Fruit fly (Drosophila melanogaster): ENCODE data around the gene Mcr.

The Mcr gene

DNA sequence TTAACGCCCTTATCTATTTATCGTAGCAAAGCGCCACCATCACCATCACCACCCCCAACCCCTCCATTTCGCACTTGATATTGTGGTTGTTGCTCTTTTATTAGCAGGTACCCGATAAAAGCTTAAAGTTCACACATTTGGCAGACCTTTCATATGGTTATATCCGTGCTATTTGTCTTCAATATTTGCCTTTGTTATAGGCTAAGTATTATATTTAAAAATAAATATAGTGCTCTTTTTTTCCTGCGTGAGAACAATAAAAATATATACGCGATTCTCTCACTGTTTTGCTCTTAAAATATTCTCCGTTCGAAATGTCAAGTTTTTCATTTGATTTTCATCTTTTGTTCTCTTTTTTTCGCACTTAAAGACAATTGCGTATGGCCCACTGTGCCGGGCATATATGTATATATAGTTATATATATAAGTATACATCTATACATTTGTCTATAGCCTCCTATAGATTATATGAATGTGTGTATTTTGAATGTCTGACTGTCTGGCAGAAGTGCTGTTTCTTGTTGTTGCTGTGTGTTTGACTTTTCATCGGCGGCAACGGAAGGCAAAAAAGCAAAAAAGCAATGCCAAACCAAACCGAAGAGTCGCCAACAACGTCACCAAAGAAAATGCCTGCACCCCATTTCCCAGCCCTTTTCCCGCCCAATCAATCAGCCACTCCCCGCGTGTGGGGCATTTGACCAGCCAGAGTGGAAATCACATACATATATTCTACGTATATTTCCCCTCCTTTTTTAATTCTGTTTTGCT, 11.5 kb upstream of the Mcr start (continued):
- no peak for TF ChIP-seq CG9797 (GFP tag; optimal IDR thresholded peaks at IDR 0.05)
- TF ChIP-seq CG34422 (GFP tag; IDR thresholded peaks at IDR 0.05): 0 out of 3 replicates have a peak, but pooled peaks have one; percentile 23
- no peak for TF ChIP-seq CG17385 (GFP tag; optimal IDR thresholded peaks at IDR 0.05)
- peak; percentile 12 for TF ChIP-seq CG2678 (tag; optimal IDR thresholded peaks at IDR 0.05)
- no peak for TF ChIP-seq zen2 (GFP tag; IDR thresholded peaks at IDR 0.05; ENCODE audit: partially characterized antibody)
- no peak for TF ChIP-seq bcd (GFP tag; optimal IDR thresholded peaks at IDR 0.05)
- no peak for TF ChIP-seq PHDP (tag; optimal IDR thresholded peaks at IDR 0.05)
- no peak for TF ChIP-seq cas (GFP tag; IDR thresholded peaks at IDR 0.05)
- no peak for TF ChIP-seq unc-4 (GFP tag; IDR thresholded peaks at IDR 0.05; ENCODE audit: partially characterized antibody)
- TF ChIP-seq crol (GFP tag; IDR thresholded peaks at IDR 0.05): peak; percentile 18; the same call in 1 of the 2 replicates
- no peak for TF ChIP-seq NFAT (GFP tag; IDR thresholded peaks at IDR 0.05)
- no peak for TF ChIP-seq sna (GFP tag; IDR thresholded peaks at IDR 0.05; ENCODE audit: partially characterized antibody)
- TF ChIP-seq Abd-B (GFP tag; optimal IDR thresholded peaks at IDR 0.05): no peak
- no peak for TF ChIP-seq CG17568 (GFP tag; optimal IDR thresholded peaks at IDR 0.05)
- peak; percentile 40 for TF ChIP-seq sens (GFP tag)
- TF ChIP-seq sc (optimal IDR thresholded peaks at IDR 0.05): no peak
- TF ChIP-seq sc (GFP tag; optimal IDR thresholded peaks at IDR 0.05): no peak
- no peak for TF ChIP-seq tap (tag; optimal IDR thresholded peaks at IDR 0.05)
- no peak for TF ChIP-seq CG7839 (tag; optimal IDR thresholded peaks at IDR 0.05)
- TF ChIP-seq CG14667 (GFP tag; IDR thresholded peaks at IDR 0.05): no peak
- TF ChIP-seq Mad (GFP tag; optimal IDR thresholded peaks at IDR 0.05): no peak
- no peak for TF ChIP-seq crc (GFP tag; optimal IDR thresholded peaks at IDR 0.05)
- TF ChIP-seq aop (GFP tag; IDR thresholded peaks at IDR 0.05): no peak
- TF ChIP-seq Trl (optimal IDR thresholded peaks at IDR 0.05): peak in 1 of 2 experiments; percentile 47
- TF ChIP-seq Trl (GFP tag; optimal IDR thresholded peaks at IDR 0.05): no peak
- no peak for TF ChIP-seq Lhr (GFP tag; optimal IDR thresholded peaks at IDR 0.05)
- TF ChIP-seq nom (GFP tag; optimal IDR thresholded peaks at IDR 0.05): no peak
- TF ChIP-seq CG9876 (GFP tag; optimal IDR thresholded peaks at IDR 0.05): no peak
- no peak for TF ChIP-seq CG6689 (GFP tag; IDR thresholded peaks at IDR 0.05)
- no peak for TF ChIP-seq crp (GFP tag; optimal IDR thresholded peaks at IDR 0.05)
- TF ChIP-seq CG10543 (GFP tag; optimal IDR thresholded peaks at IDR 0.05): peak; percentile 62
- TF ChIP-seq nerfin-1 (tag; optimal IDR thresholded peaks at IDR 0.05): no peak

DNA sequence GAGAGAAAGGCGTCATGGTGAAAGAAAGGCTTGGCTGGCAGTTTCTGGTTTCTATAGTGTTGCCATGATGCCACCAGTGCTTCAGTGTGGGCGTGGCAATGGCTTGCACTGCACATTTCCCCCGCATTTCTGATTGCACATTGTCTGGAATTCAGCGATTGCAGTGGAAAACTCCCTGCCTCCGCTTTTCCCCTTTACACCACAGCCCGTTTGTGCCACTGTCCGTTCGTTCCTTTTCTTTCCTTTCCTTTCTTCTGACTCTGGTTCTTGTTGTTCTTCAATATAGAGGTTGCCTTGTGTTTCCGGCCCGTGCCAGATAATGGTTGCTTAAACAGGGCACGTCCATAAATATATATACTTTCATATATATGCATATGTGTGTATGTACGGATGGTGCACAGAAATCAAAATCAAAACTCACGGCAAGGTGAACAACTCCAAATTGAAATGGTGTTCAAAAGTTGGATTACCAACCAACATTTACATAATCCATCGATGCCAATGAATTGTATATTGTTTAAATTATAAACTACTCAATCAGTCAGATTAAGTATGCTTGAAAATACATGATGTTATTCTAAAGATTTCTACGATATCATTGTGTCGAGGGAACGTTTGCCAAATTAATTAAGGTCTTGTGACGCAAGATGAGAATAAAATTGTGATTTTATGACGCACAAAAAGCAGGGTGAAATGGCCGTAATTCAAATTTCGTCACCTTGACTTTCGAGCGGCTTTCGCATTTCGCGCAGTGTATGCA, 10.6 kb upstream of the Mcr start:
- TF ChIP-seq CG10366 (GFP tag; IDR thresholded peaks at IDR 0.05): no peak
- TF ChIP-seq YL-1 (GFP tag; optimal IDR thresholded peaks at IDR 0.05): no peak
- TF ChIP-seq Pdp1 (GFP tag; optimal IDR thresholded peaks at IDR 0.05): peak in 1 of 2 experiments; percentile 31
- TF ChIP-seq CG8944 (GFP tag; optimal IDR thresholded peaks at IDR 0.05): no peak
- no peak for TF ChIP-seq CG16815 (GFP tag; optimal IDR thresholded peaks at IDR 0.05)
- no peak for TF ChIP-seq twi (tag; optimal IDR thresholded peaks at IDR 0.05)
- TF ChIP-seq Dll (GFP tag; IDR thresholded peaks at IDR 0.05; ENCODE audit: partially characterized antibody): no peak
- no peak for TF ChIP-seq gt (GFP tag; IDR thresholded peaks at IDR 0.05)
- no peak for TF ChIP-seq Dip3 (GFP tag; optimal IDR thresholded peaks at IDR 0.05)
- no peak for TF ChIP-seq slbo (GFP tag; IDR thresholded peaks at IDR 0.05)
- TF ChIP-seq Lim3 (GFP tag; IDR thresholded peaks at IDR 0.05): no peak
- no peak for TF ChIP-seq yki (optimal IDR thresholded peaks at IDR 0.05)
- no peak for TF ChIP-seq CG9727 (GFP tag; optimal IDR thresholded peaks at IDR 0.05)
- TF ChIP-seq crc (GFP tag; optimal IDR thresholded peaks at IDR 0.05): no peak
- TF ChIP-seq CG2889 (GFP tag; IDR thresholded peaks at IDR 0.05): no peak
- no peak for TF ChIP-seq CG7271 (tag; optimal IDR thresholded peaks at IDR 0.05)
- no peak for TF ChIP-seq zfh2 (GFP tag; optimal IDR thresholded peaks at IDR 0.05)
- TF ChIP-seq sens (GFP tag): peak; percentile 54
- TF ChIP-seq CG13775 (GFP tag; optimal IDR thresholded peaks at IDR 0.05): no peak
- no peak for TF ChIP-seq Dfd (GFP tag; optimal IDR thresholded peaks at IDR 0.05)
